Fruit fly (Drosophila melanogaster) whole organism, embryonic: ENCODE data around the gene CG18586.

Source experiments
- Abd-B ChIP-seq: fragments of 200-800 bp; sonication (Bioruptor generic); optimal IDR thresholded peaks from 2 replicates; lab custom pipeline; 2018; ENCODE audit warnings: missing biosample characterization, mild to moderate bottlenecking, missing genetic modification characterization, moderate library complexity
- Atf3 ChIP-seq: fragments of 200-800 bp; sonication (Bioruptor generic); optimal IDR thresholded peaks from 3 replicates; lab custom pipeline; 2016; ENCODE audit warnings: missing biosample characterization, missing genetic modification characterization
- C15 ChIP-seq: fragments of 200-800 bp; sonication (Bioruptor generic); IDR thresholded peaks from 3 replicates; pipeline ENCODE4 v1.3.6; 2022; ENCODE audit warnings: missing biosample characterization, missing genetic modification characterization
- CG10147 ChIP-seq: fragments of 200-800 bp; sonication (Bioruptor generic); optimal IDR thresholded peaks from 2 replicates; lab custom pipeline; 2019; ENCODE audit warnings: missing biosample characterization, mild to moderate bottlenecking, missing genetic modification characterization, moderate library complexity
- CG11695 ChIP-seq: fragments of 200-800 bp; sonication (Bioruptor generic); IDR thresholded peaks from 3 replicates; pipeline ENCODE4 v1.3.6; 2022; ENCODE audit warnings: missing biosample characterization, missing genetic modification characterization
- CG12071 ChIP-seq: fragments of 200-800 bp; sonication (Bioruptor generic); optimal IDR thresholded peaks from 3 replicates; lab custom pipeline; 2018; ENCODE audit warnings: missing biosample characterization, mild to moderate bottlenecking, missing genetic modification characterization
- CG12236 ChIP-seq: fragments of 200-800 bp; sonication (Bioruptor generic); optimal IDR thresholded peaks from 2 replicates; lab custom pipeline; 2016; ENCODE audit warnings: missing biosample characterization, missing genetic modification characterization
- CG13424 ChIP-seq: fragments of 200-800 bp; sonication (Bioruptor generic); optimal IDR thresholded peaks from 2 replicates; lab custom pipeline; 2019; ENCODE audit warnings: missing biosample characterization, mild to moderate bottlenecking, missing genetic modification characterization, moderate library complexity
- CG14441 ChIP-seq: fragments of 200-800 bp; sonication (Bioruptor generic); IDR thresholded peaks from 2 replicates; pipeline ENCODE4 v1.3.6; 2022; ENCODE audit warnings: missing biosample characterization, missing genetic modification characterization
- CG14860 ChIP-seq: fragments of 200-800 bp; sonication (Bioruptor generic); IDR thresholded peaks from 3 replicates; pipeline ENCODE4 v1.3.6; 2022; ENCODE audit warnings: missing biosample characterization, missing genetic modification characterization; ENCODE audit not compliant: partially characterized antibody
- CG15269 ChIP-seq: fragments of 200-800 bp; sonication (Bioruptor generic); optimal IDR thresholded peaks from 2 replicates; lab custom pipeline; 2018; ENCODE audit warnings: missing biosample characterization, mild to moderate bottlenecking, missing genetic modification characterization, moderate library complexity
- CG16813 ChIP-seq: fragments of 200-800 bp; sonication (Bioruptor generic); IDR thresholded peaks from 3 replicates; pipeline ENCODE4 v1.3.6; 2022; ENCODE audit warnings: missing biosample characterization, missing genetic modification characterization; ENCODE audit not compliant: partially characterized antibody
- CG17912 ChIP-seq: fragments of 200-800 bp; sonication (Bioruptor generic); optimal IDR thresholded peaks from 2 replicates; lab custom pipeline; 2018; ENCODE audit warnings: missing biosample characterization, mild to moderate bottlenecking, missing genetic modification characterization
- CG3847 ChIP-seq: fragments of 200-800 bp; sonication (Bioruptor generic); IDR thresholded peaks from 2 replicates; pipeline ENCODE4 v1.3.6; 2022; ENCODE audit warnings: missing biosample characterization, missing genetic modification characterization
- CG4404 ChIP-seq: fragments of 200-800 bp; sonication (Bioruptor generic); IDR thresholded peaks from 2 replicates; pipeline ENCODE4 v1.3.6; 2022; ENCODE audit warnings: missing biosample characterization, missing genetic modification characterization
- CG4424 ChIP-seq: fragments of 200-800 bp; sonication (Bioruptor generic); optimal IDR thresholded peaks from 3 replicates; lab custom pipeline; 2016; ENCODE audit warnings: missing biosample characterization, missing genetic modification characterization
- CG7963 ChIP-seq: fragments of 200-800 bp; sonication (Bioruptor generic); IDR thresholded peaks from 3 replicates; pipeline ENCODE4 v1.3.6; 2022; ENCODE audit warnings: missing biosample characterization, missing genetic modification characterization; ENCODE audit not compliant: partially characterized antibody
- CG9215 ChIP-seq: fragments of 200-800 bp; sonication (Bioruptor generic); IDR thresholded peaks from 2 replicates; pipeline ENCODE4 v1.3.6; 2022; ENCODE audit warnings: missing biosample characterization, missing genetic modification characterization
- D ChIP-seq, 2 experiments: fragments of 200-800 bp in 1 of 2; fragments of >200 bp in 1 of 2; sonication (Bioruptor generic) in 1 of 2; optimal IDR thresholded peaks; 2 replicates in 1 of 2; 3 replicates in 1 of 2; lab custom pipeline; 2017; ENCODE audit warnings: mild to moderate bottlenecking in 1 of 2, missing biosample characterization in 1 of 2, missing genetic modification characterization in 1 of 2, missing genetic modification reagents in 1 of 2
- Dp ChIP-seq: fragments of 200-800 bp; sonication (Bioruptor generic); optimal IDR thresholded peaks from 2 replicates; lab custom pipeline; 2018; ENCODE audit warnings: missing biosample characterization, mild to moderate bottlenecking, missing genetic modification characterization, moderate library complexity
- Hand ChIP-seq: fragments of 200-800 bp; sonication (Bioruptor generic); optimal IDR thresholded peaks from 2 replicates; lab custom pipeline; 2017; ENCODE audit warnings: mild to moderate bottlenecking, missing biosample characterization, missing genetic modification reagents, missing genetic modification characterization
- Hey ChIP-seq: fragments of 200-800 bp; sonication (Bioruptor generic); optimal IDR thresholded peaks from 3 replicates; lab custom pipeline; 2018; ENCODE audit warnings: missing biosample characterization, mild to moderate bottlenecking, missing genetic modification characterization
- Hmx ChIP-seq: fragments of 200-800 bp; sonication (Bioruptor generic); optimal IDR thresholded peaks from 2 replicates; lab custom pipeline; 2016; ENCODE audit warnings: missing biosample characterization, missing genetic modification characterization
- Hr39 ChIP-seq: fragments of >200 bp; optimal IDR thresholded peaks from 2 replicates; lab custom pipeline; 2017
- Hsf ChIP-seq: fragments of 200-800 bp; sonication (Bioruptor generic); optimal IDR thresholded peaks from 3 replicates; lab custom pipeline; 2016; ENCODE audit warnings: missing biosample characterization, missing genetic modification characterization
- MBD-R2 ChIP-seq: fragments of 200-800 bp; sonication (Bioruptor generic); IDR thresholded peaks from 2 replicates; pipeline ENCODE4 v1.3.6; 2022; ENCODE audit warnings: missing biosample characterization, missing genetic modification characterization
- Six4 ChIP-seq: fragments of 200-800 bp; sonication (Bioruptor generic); optimal IDR thresholded peaks from 2 replicates; lab custom pipeline; 2016; ENCODE audit warnings: missing biosample characterization, missing genetic modification characterization
- Sry-δ ChIP-seq: fragments of 200-800 bp; sonication (Bioruptor generic); optimal IDR thresholded peaks from 2 replicates; lab custom pipeline; 2016; ENCODE audit warnings: missing biosample characterization, missing genetic modification characterization
- br ChIP-seq: fragments of >200 bp; optimal IDR thresholded peaks from 2 replicates; lab custom pipeline; 2017
- btn ChIP-seq: fragments of 200-800 bp; sonication (Bioruptor generic); optimal IDR thresholded peaks from 2 replicates; lab custom pipeline; 2016; ENCODE audit warnings: missing biosample characterization, missing genetic modification characterization
- eyg ChIP-seq: fragments of 200-800 bp; sonication (Bioruptor generic); optimal IDR thresholded peaks from 3 replicates; lab custom pipeline; 2016; ENCODE audit warnings: missing biosample characterization, missing genetic modification characterization
- gfzf ChIP-seq: fragments of 200-800 bp; sonication (Bioruptor generic); optimal IDR thresholded peaks from 2 replicates; lab custom pipeline; 2016; ENCODE audit warnings: missing biosample characterization, mild to moderate bottlenecking, missing genetic modification characterization, moderate library complexity
- gro ChIP-seq: fragments of 200-800 bp; sonication (Bioruptor generic); optimal IDR thresholded peaks from 2 replicates; lab custom pipeline; 2016; ENCODE audit warnings: missing biosample characterization, missing genetic modification characterization
- gsb-n ChIP-seq: fragments of 200-800 bp; sonication (Bioruptor generic); optimal IDR thresholded peaks from 3 replicates; lab custom pipeline; 2018; ENCODE audit warnings: missing biosample characterization, mild to moderate bottlenecking, missing genetic modification characterization
- ken ChIP-seq: fragments of 200-800 bp; sonication (Bioruptor generic); IDR thresholded peaks from 3 replicates; pipeline ENCODE4 v1.3.6; 2022; ENCODE audit warnings: missing biosample characterization, missing genetic modification characterization
- lola ChIP-seq, 3 experiments: fragments of >200 bp in 2 of 3; fragments of 200-800 bp in 1 of 3; sonication (Bioruptor generic) in 1 of 3; optimal IDR thresholded peaks; 2 replicates each; lab custom pipeline; 2017 to 2019; ENCODE audit warnings: missing biosample characterization in 3 of 3, missing genetic modification characterization in 3 of 3, mild to moderate bottlenecking in 1 of 3, moderate library complexity in 1 of 3
- luna ChIP-seq: fragments of 200-800 bp; sonication (Bioruptor generic); optimal IDR thresholded peaks from 2 replicates; lab custom pipeline; 2016; ENCODE audit warnings: missing biosample characterization, missing genetic modification characterization
- nerfin-2 ChIP-seq: fragments of 200-800 bp; sonication (Bioruptor generic); IDR thresholded peaks from 2 replicates; pipeline ENCODE4 v1.3.6; 2022; ENCODE audit warnings: missing biosample characterization, missing genetic modification characterization; ENCODE audit not compliant: partially characterized antibody
- psq ChIP-seq: fragments of 200-800 bp; sonication (Bioruptor generic); optimal IDR thresholded peaks from 2 replicates; lab custom pipeline; 2017; ENCODE audit warnings: missing biosample characterization, missing genetic modification characterization
- ranshi ChIP-seq: fragments of 200-800 bp; sonication (Bioruptor generic); IDR thresholded peaks from 2 replicates; pipeline ENCODE4 v1.3.6; 2022; ENCODE audit warnings: missing biosample characterization, missing genetic modification characterization
- stc ChIP-seq: fragments of 200-800 bp; sonication (Bioruptor generic); IDR thresholded peaks from 2 replicates; pipeline ENCODE4 v1.3.6; 2022; ENCODE audit warnings: missing biosample characterization, missing genetic modification characterization
- sug ChIP-seq: fragments of 200-800 bp; optimal IDR thresholded peaks from 2 replicates; lab custom pipeline; 2019; ENCODE audit warnings: missing biosample characterization, mild to moderate bottlenecking, missing genetic modification characterization, moderate library complexity
- ttk ChIP-seq: fragments of 200-800 bp; sonication (Bioruptor generic); IDR thresholded peaks from 2 replicates; pipeline ENCODE4 v2.1.2; 2022; ENCODE audit warnings: missing biosample characterization, missing genetic modification characterization
- vvl ChIP-seq: fragments of 200-800 bp; sonication (Bioruptor generic); IDR thresholded peaks from 2 replicates; pipeline ENCODE4 v1.3.6; 2022; ENCODE audit warnings: missing biosample characterization, missing genetic modification characterization
- wek ChIP-seq: fragments of 200-800 bp; sonication (Bioruptor generic); optimal IDR thresholded peaks from 3 replicates; lab custom pipeline; 2018; ENCODE audit warnings: missing biosample characterization, mild to moderate bottlenecking, missing genetic modification characterization, moderate library complexity

Gene CG18586

dm6 chr3L:5823763-5824445 lies 49.2 kb upstream of the CG18586 start (continued):
- TF ChIP-seq psq (peak; percentile 78), lola (GFP tag; optimal IDR thresholded peaks at IDR 0.05; lab: Kevin White, UChicago) (peak in 1 of 3 experiments; percentile 82), CG14441 (GFP tag; lab: Robert Waterston, UW) (peak; percentile 39; the same call in 1 of the 2 replicates), CG13424 (peak; percentile 68), D (optimal IDR thresholded peaks at IDR 0.05; lab: Kevin White, UChicago) (no peak), D (GFP tag; optimal IDR thresholded peaks at IDR 0.05; lab: Kevin White, UChicago) (peak; percentile 92), CG12071 (peak; percentile 93), CG12236 (GFP tag; lab: Kevin White, UChicago) (peak; percentile 92), Hr39 (lab: Kevin White, UChicago) (no peak), gro (GFP tag; lab: Kevin White, UChicago) (no peak), CG14860 (no peak), C15 (no peak), ranshi (peak; percentile 73), gsb-n (tag; lab: Kevin White, UChicago) (peak; percentile 86), Hand (GFP tag; lab: Kevin White, UChicago) (no peak), br (lab: Kevin White, UChicago) (no peak), stc (GFP tag; lab: Robert Waterston, UW) (peak; percentile 47; the same call in 1 of the 2 replicates), vvl (GFP tag; lab: Robert Waterston, UW) (peak; percentile 72), ttk (0 out of 2 replicates have a peak, but pooled peaks have one; percentile 31), Dp (GFP tag; lab: Kevin White, UChicago) (no peak), CG4404 (GFP tag; lab: Robert Waterston, UW) (no peak), CG4424 (peak; percentile 87), btn (peak; percentile 90), Hey (tag; lab: Kevin White, UChicago) (peak; percentile 13), sug (tag; lab: Kevin White, UChicago) (peak; percentile 14), MBD-R2 (GFP tag; lab: Robert Waterston, UW) (no peak), wek (GFP tag; lab: Kevin White, UChicago) (peak; percentile 91), gfzf (GFP tag; lab: Kevin White, UChicago) (no peak), CG15269 (tag; lab: Kevin White, UChicago) (peak; percentile 59), luna (GFP tag; lab: Kevin White, UChicago) (no peak), eyg (GFP tag; lab: Kevin White, UChicago) (peak; percentile 69), CG16813 (GFP tag; lab: Robert Waterston, UW) (no peak), CG7963 (GFP tag; lab: Robert Waterston, UW) (no peak), Abd-B (GFP tag; lab: Kevin White, UChicago) (peak; percentile 13), CG9215 (no peak), CG3847 (GFP tag; lab: Robert Waterston, UW) (no peak), CG10147 (GFP tag; lab: Kevin White, UChicago) (peak; percentile 73), CG17912 (GFP tag; lab: Kevin White, UChicago) (peak; percentile 80), CG11695 (peak; percentile 71), ken (GFP tag; lab: Robert Waterston, UW) (peak; percentile 59), Atf3 (peak; percentile 75), Hmx (GFP tag; lab: Kevin White, UChicago) (no peak), Sry-δ (peak; percentile 47), Six4 (GFP tag; lab: Kevin White, UChicago) (peak; percentile 86), nerfin-2 (GFP tag; lab: Robert Waterston, UW) (no peak), Hsf (GFP tag; lab: Kevin White, UChicago) (peak; percentile 67)
